Worm (Caenorhabditis elegans) whole organism, young adult: Measurements from ENCODE around the gene mab-5.

Experiments
- efl-1 ChIP-seq: fragments of 150-350 bp; optimal IDR thresholded peaks from 2 replicates; lab custom pipeline; 2014; ENCODE audit warnings: missing biosample characterization, missing genetic modification reagents, missing genetic modification characterization
- lag-1 ChIP-seq: fragments of 200-800 bp; sonication (Bioruptor generic); IDR thresholded peaks from 2 replicates; pipeline ENCODE4 v1.3.6; 2022; ENCODE audit warnings: missing genetic modification reagents, missing genetic modification characterization, missing compliant biosample characterization
- let-526 ChIP-seq: fragments of 200-800 bp; sonication (Bioruptor generic); IDR thresholded peaks from 2 replicates; pipeline ENCODE4 v1.3.6; 2022; ENCODE audit warnings: missing genetic modification reagents, missing genetic modification characterization, missing compliant biosample characterization
- madf-6 ChIP-seq: fragments of 200-800 bp; sonication (Bioruptor generic); IDR thresholded peaks from 2 replicates; pipeline ENCODE4 v1.3.6; 2022; ENCODE audit warnings: missing genetic modification reagents, missing genetic modification characterization, missing compliant biosample characterization
- pha-4 ChIP-seq: fragments of 150-350 bp; sonication (generic microtip); optimal IDR thresholded peaks from 2 replicates; lab custom pipeline; 2014; ENCODE audit warnings: missing biosample characterization, missing genetic modification reagents, missing genetic modification characterization

ce11 chrIII:7736806-7737205 is 46.4 kb downstream of the mab-5 start:
- TF ChIP-seq lag-1 (GFP tag; lab: Robert Waterston, UW) (no peak), let-526 (no peak), efl-1 (GFP tag; lab: Kevin White, UChicago) (no peak), pha-4 (no peak), madf-6 (GFP tag; lab: Robert Waterston, UW) (no peak)
